Fruit fly (Drosophila melanogaster): Measurements from ENCODE around the gene CG6793.

CG6793 gene

dm6 chr3L:12077348-12077747, 35.2 kb downstream of the CG6793 start (continued):
- TF ChIP-seq CG12391 (tag; optimal IDR thresholded peaks at IDR 0.05) (peak; percentile 79), GATAe (GFP tag; conservative IDR thresholded peaks at IDR 0.05) (no peak), kay (GFP tag; optimal IDR thresholded peaks at IDR 0.05) (no peak), tll (GFP tag; optimal IDR thresholded peaks at IDR 0.05) (no peak), Asciz (GFP tag; optimal IDR thresholded peaks at IDR 0.05) (peak; percentile 41), ara (GFP tag; IDR thresholded peaks at IDR 0.05) (peak; percentile 78), CG1832 (GFP tag; optimal IDR thresholded peaks at IDR 0.05) (no peak), sna (GFP tag; IDR thresholded peaks at IDR 0.05; ENCODE audit: partially characterized antibody) (no peak), Xrp1 (GFP tag; IDR thresholded peaks at IDR 0.05) (peak; percentile 88), CG32767 (GFP tag; IDR thresholded peaks at IDR 0.05) (no peak), CG5180 (GFP tag; optimal IDR thresholded peaks at IDR 0.05) (peak; percentile 19), fd3F (GFP tag; optimal IDR thresholded peaks at IDR 0.05) (peak; percentile 10), sens (GFP tag) (peak; percentile 94), prd (optimal IDR thresholded peaks at IDR 0.05) (no peak), prd (GFP tag; IDR thresholded peaks at IDR 0.05) (peak; percentile 79; the same call in 2 of the 3 replicates), CG2875 (GFP tag; optimal IDR thresholded peaks at IDR 0.05) (peak; percentile 24), bowl (GFP tag; IDR thresholded peaks at IDR 0.05) (no peak), inv (GFP tag; IDR thresholded peaks at IDR 0.05; ENCODE audit: partially characterized antibody) (no peak), CG1602 (GFP tag; optimal IDR thresholded peaks at IDR 0.05) (peak; percentile 62), pb (GFP tag; optimal IDR thresholded peaks at IDR 0.05) (no peak), tin (GFP tag; optimal IDR thresholded peaks at IDR 0.05) (peak; percentile 66), CG6813 (GFP tag; optimal IDR thresholded peaks at IDR 0.05) (peak; percentile 67), Ada2b (GFP tag; IDR thresholded peaks at IDR 0.05) (peak; percentile 48; the same call in 1 of the 2 replicates), CG4617 (GFP tag; optimal IDR thresholded peaks at IDR 0.05; ENCODE audit: borderline replicate concordance) (no peak), en (GFP tag; optimal IDR thresholded peaks at IDR 0.05) (no peak), bcd (GFP tag; optimal IDR thresholded peaks at IDR 0.05) (peak; percentile 56), dysf (GFP tag; IDR thresholded peaks at IDR 0.05) (peak; percentile 33; the same call in 1 of the 3 replicates), Blimp-1 (GFP tag; optimal IDR thresholded peaks at IDR 0.05) (peak; percentile 80), bbx (GFP tag; IDR thresholded peaks at IDR 0.05; ENCODE audit: partially characterized antibody) (no peak), CG4820 (GFP tag; optimal IDR thresholded peaks at IDR 0.05) (peak; percentile 68), trem (tag; optimal IDR thresholded peaks at IDR 0.05) (peak; percentile 36), CG11695 (GFP tag; IDR thresholded peaks at IDR 0.05) (peak; percentile 48; the same call in 2 of the 3 replicates), Max (GFP tag; optimal IDR thresholded peaks at IDR 0.05) (peak; percentile 59), CG12155 (GFP tag; optimal IDR thresholded peaks at IDR 0.05) (peak; percentile 40), Tbp (GFP tag; optimal IDR thresholded peaks at IDR 0.05) (no peak), Lhr (GFP tag; optimal IDR thresholded peaks at IDR 0.05) (peak; percentile 46), nom (GFP tag; optimal IDR thresholded peaks at IDR 0.05) (peak; percentile 60), CG30403 (GFP tag; optimal IDR thresholded peaks at IDR 0.05) (peak; percentile 64), wek (GFP tag; optimal IDR thresholded peaks at IDR 0.05) (no peak), Ets65A (GFP tag) (peak; percentile 79), CG15011 (GFP tag; optimal IDR thresholded peaks at IDR 0.05) (peak; percentile 32), CG2202 (tag; optimal IDR thresholded peaks at IDR 0.05) (peak; percentile 63), unc-4 (GFP tag; IDR thresholded peaks at IDR 0.05; ENCODE audit: partially characterized antibody) (no peak), CG13624 (GFP tag; optimal IDR thresholded peaks at IDR 0.05) (peak; percentile 21), CG8359 (GFP tag; optimal IDR thresholded peaks at IDR 0.05; ENCODE audit: borderline replicate concordance) (peak; percentile 37), CG13894 (tag; optimal IDR thresholded peaks at IDR 0.05) (no peak), aop (GFP tag; IDR thresholded peaks at IDR 0.05) (no peak), nmo (GFP tag; optimal IDR thresholded peaks at IDR 0.05) (peak; percentile 78), pzg (GFP tag; optimal IDR thresholded peaks at IDR 0.05) (no peak), Sox100B (GFP tag; optimal IDR thresholded peaks at IDR 0.05) (peak; percentile 63)
